Worm (Caenorhabditis elegans): ENCODE results near the gene nspc-4.

- no peak for TF ChIP-seq him-1 (tag; optimal IDR thresholded peaks at IDR 0.05)
- TF ChIP-seq dao-5 (tag; optimal IDR thresholded peaks at IDR 0.05), result no peak
- no peak for TF ChIP-seq W03F9.2 (tag; optimal IDR thresholded peaks at IDR 0.05)
These were observed 37.2 kb downstream of the nspc-4 start, which contains the start of gene grd-4 for ce11 chrX:8500922-8501321.
